Worm (Caenorhabditis elegans): ENCODE measurements around the gene dyf-4.

DNA sequence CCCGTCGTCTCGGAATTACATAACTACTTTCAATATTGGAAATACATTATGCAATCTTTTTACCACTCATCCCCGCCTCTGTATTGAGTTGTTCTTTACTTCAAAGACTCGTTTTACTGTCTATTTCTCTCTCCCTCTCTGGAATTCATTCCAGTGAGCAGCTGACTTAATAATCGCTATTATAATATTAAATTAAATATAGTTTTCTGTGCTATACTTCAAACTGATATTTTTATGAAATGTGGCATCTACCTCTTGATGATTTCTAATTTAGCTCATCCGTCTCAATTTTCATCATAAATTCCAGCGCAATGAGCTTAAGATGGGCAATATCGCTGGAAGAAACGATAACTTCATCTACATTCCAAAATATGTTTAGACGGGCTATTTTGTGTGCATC is 22.0 kb downstream of the dyf-4 start, which contains the start of gene T28H10.1:
- TF ChIP-seq sptf-1 (tag; optimal IDR thresholded peaks at IDR 0.05) (no peak), blmp-1 (tag; optimal IDR thresholded peaks at IDR 0.05) (no peak), elt-3 (tag; optimal IDR thresholded peaks at IDR 0.05) (no peak), nhr-237 (tag; optimal IDR thresholded peaks at IDR 0.05) (no peak), drap-1 (GFP tag; optimal IDR thresholded peaks at IDR 0.05) (no peak), lin-13 (tag; optimal IDR thresholded peaks at IDR 0.05) (no peak), M03D4.4 (tag; optimal IDR thresholded peaks at IDR 0.05) (no peak), ztf-11 (tag; optimal IDR thresholded peaks at IDR 0.05) (no peak), lsy-2 (tag; optimal IDR thresholded peaks at IDR 0.05) (no peak), elt-1 (tag; optimal IDR thresholded peaks at IDR 0.05; ENCODE audit: borderline replicate concordance, insufficient read depth) (no peak), unc-39 (tag; optimal IDR thresholded peaks at IDR 0.05) (no peak), unc-120 (tag; optimal IDR thresholded peaks at IDR 0.05; ENCODE audit: poor library complexity, severe bottlenecking) (no peak), nhr-12 (tag; optimal IDR thresholded peaks at IDR 0.05) (no peak), ham-2 (GFP tag; optimal IDR thresholded peaks at IDR 0.05) (no peak)
